Worm (Caenorhabditis elegans): ENCODE results near the gene vha-19.

- TF ChIP-seq ztf-23 (GFP tag; IDR thresholded peaks at IDR 0.05) (no peak), T22C8.4 (GFP tag; IDR thresholded peaks at IDR 0.05) (no peak), ztf-29 (GFP tag; IDR thresholded peaks at IDR 0.05) (no peak), klf-2 (GFP tag; conservative IDR thresholded peaks at IDR 0.05) (no peak)
Observed at ce11 chrIV:3354757-3355156, 14.2 kb upstream of the vha-19 start, which contains the start of gene F42A6.1.

Measured in whole organism, midembryonic.